Worm (Caenorhabditis elegans) whole organism, midembryonic: ENCODE measurements around the gene efn-2.

Source experiments
- cog-1 ChIP-seq: sonication (generic microtip); optimal IDR thresholded peaks from 2 replicates; lab custom pipeline; 2016; ENCODE audit warnings: missing genetic modification characterization, missing compliant biosample characterization
- flt-1 ChIP-seq: fragments of 200-800 bp; sonication (Bioruptor generic); IDR thresholded peaks from 2 replicates; pipeline ENCODE4 v1.3.6; 2022; ENCODE audit warnings: missing genetic modification characterization, missing compliant biosample characterization
- klf-2 ChIP-seq: fragments of 200-800 bp; sonication (Bioruptor generic); conservative IDR thresholded peaks from 2 replicates; pipeline ENCODE4 v1.3.6; 2022; ENCODE audit warnings: missing genetic modification reagents, missing genetic modification characterization, missing compliant biosample characterization
- med-1 ChIP-seq: sonication (generic microtip); optimal IDR thresholded peaks from 2 replicates; lab custom pipeline; 2017; ENCODE audit warnings: missing genetic modification characterization, mild to moderate bottlenecking, missing compliant biosample characterization, antibody characterized with exemption, missing genetic modification reagents; ENCODE audit not compliant: insufficient read depth
- ref-1 ChIP-seq: fragments of 200-800 bp; sonication (Bioruptor generic); conservative IDR thresholded peaks from 2 replicates; pipeline ENCODE4 v1.3.6; 2022; ENCODE audit warnings: missing genetic modification reagents, missing genetic modification characterization, missing compliant biosample characterization
- ztf-23 ChIP-seq: fragments of 200-800 bp; sonication (Bioruptor generic); IDR thresholded peaks from 2 replicates; pipeline ENCODE4 v1.3.6; 2022; ENCODE audit warnings: missing genetic modification reagents, missing genetic modification characterization, missing compliant biosample characterization
- ztf-29 ChIP-seq: fragments of 200-800 bp; sonication (Bioruptor generic); IDR thresholded peaks from 2 replicates; pipeline ENCODE4 v1.3.6; 2022; ENCODE audit warnings: missing genetic modification reagents, missing genetic modification characterization, missing compliant biosample characterization

DNA sequence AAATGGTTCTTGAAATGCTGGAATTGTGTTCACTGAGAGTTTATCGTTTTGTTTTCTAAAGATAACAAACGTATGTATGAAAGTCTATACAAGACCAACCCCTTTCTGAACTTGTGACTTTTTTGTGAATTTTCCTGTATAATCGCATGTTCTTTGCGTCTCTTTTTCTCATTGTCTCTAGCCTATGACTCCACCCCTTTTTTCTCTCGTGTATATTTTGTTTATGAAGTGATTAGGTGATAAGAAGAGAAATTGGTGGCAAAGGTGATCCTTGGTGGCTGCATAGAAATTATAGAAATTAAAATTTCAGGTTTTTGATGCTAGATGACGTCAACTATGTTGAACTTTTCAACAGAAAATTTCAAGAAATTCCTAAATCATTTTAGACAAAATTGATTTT, 31.1 kb upstream of the efn-2 start, which contains the start of gene T07G12.5:
- no peak for TF ChIP-seq flt-1 (GFP tag; lab: Robert Waterston, UW)
- TF ChIP-seq med-1: no peak
- no peak for TF ChIP-seq cog-1 (tag; lab: Kevin White, UChicago)
- no peak for TF ChIP-seq klf-2
- TF ChIP-seq ztf-23 (GFP tag; lab: Robert Waterston, UW): no peak
- no peak for TF ChIP-seq ztf-29
- no peak for TF ChIP-seq ref-1 (GFP tag; lab: Robert Waterston, UW)
